Fruit fly (Drosophila melanogaster): ENCODE data around the gene CG43394.

Gene CG43394

DNA sequence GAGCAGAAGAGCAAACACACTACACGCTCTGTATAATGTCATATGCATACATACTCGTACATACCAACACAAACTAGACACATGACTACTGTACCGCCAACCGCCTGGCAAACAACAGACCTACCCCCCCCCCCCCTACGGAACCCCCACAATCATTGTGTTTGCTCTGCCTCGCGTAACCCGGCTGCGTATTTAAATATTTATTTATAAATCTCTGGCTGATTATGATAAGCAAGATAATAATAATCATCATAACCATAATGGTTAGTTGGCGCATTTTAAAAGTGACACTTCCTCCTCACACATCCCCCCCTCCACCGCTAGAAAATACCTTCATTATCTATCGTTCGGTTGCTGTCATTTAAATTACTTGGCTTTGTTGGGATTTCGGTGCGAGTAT, 48.1 kb upstream of the CG43394 start (continued):
- TF ChIP-seq CG9817 (tag; optimal IDR thresholded peaks at IDR 0.05) (peak; percentile 45), aop (GFP tag; IDR thresholded peaks at IDR 0.05) (no peak), schlank (tag; optimal IDR thresholded peaks at IDR 0.05) (peak; percentile 44), ems (GFP tag; optimal IDR thresholded peaks at IDR 0.05) (no peak), Trl (optimal IDR thresholded peaks at IDR 0.05) (no peak), Trl (GFP tag; optimal IDR thresholded peaks at IDR 0.05) (no peak), CG30020 (tag; optimal IDR thresholded peaks at IDR 0.05) (no peak), Hr78 (GFP tag; optimal IDR thresholded peaks at IDR 0.05) (peak in 1 of 2 experiments; percentile 64), Blimp-1 (GFP tag; optimal IDR thresholded peaks at IDR 0.05) (peak; percentile 43), cato (GFP tag; optimal IDR thresholded peaks at IDR 0.05; ENCODE audit: borderline replicate concordance) (no peak), CG15269 (tag; optimal IDR thresholded peaks at IDR 0.05) (peak; percentile 35), D19B (GFP tag; optimal IDR thresholded peaks at IDR 0.05) (no peak), ftz-f1 (GFP tag; optimal IDR thresholded peaks at IDR 0.05) (no peak), Ets65A (GFP tag) (no peak), disco-r (GFP tag; optimal IDR thresholded peaks at IDR 0.05) (no peak), pfk (GFP tag; optimal IDR thresholded peaks at IDR 0.05) (peak; percentile 45), BtbVII (GFP tag; optimal IDR thresholded peaks at IDR 0.05) (peak; percentile 82), CG13424 (tag; optimal IDR thresholded peaks at IDR 0.05) (peak; percentile 50), CG12942 (GFP tag; optimal IDR thresholded peaks at IDR 0.05) (no peak), gt (GFP tag; IDR thresholded peaks at IDR 0.05) (no peak), lola (GFP tag; optimal IDR thresholded peaks at IDR 0.05) (peak in 1 of 3 experiments; percentile 20), grn (GFP tag; optimal IDR thresholded peaks at IDR 0.05) (peak; percentile 64), CG13296 (GFP tag; optimal IDR thresholded peaks at IDR 0.05) (peak; percentile 82), Taf1 (GFP tag; IDR thresholded peaks at IDR 0.05) (no peak), CG12155 (GFP tag; optimal IDR thresholded peaks at IDR 0.05) (no peak), trem (tag; optimal IDR thresholded peaks at IDR 0.05) (no peak)

DNA sequence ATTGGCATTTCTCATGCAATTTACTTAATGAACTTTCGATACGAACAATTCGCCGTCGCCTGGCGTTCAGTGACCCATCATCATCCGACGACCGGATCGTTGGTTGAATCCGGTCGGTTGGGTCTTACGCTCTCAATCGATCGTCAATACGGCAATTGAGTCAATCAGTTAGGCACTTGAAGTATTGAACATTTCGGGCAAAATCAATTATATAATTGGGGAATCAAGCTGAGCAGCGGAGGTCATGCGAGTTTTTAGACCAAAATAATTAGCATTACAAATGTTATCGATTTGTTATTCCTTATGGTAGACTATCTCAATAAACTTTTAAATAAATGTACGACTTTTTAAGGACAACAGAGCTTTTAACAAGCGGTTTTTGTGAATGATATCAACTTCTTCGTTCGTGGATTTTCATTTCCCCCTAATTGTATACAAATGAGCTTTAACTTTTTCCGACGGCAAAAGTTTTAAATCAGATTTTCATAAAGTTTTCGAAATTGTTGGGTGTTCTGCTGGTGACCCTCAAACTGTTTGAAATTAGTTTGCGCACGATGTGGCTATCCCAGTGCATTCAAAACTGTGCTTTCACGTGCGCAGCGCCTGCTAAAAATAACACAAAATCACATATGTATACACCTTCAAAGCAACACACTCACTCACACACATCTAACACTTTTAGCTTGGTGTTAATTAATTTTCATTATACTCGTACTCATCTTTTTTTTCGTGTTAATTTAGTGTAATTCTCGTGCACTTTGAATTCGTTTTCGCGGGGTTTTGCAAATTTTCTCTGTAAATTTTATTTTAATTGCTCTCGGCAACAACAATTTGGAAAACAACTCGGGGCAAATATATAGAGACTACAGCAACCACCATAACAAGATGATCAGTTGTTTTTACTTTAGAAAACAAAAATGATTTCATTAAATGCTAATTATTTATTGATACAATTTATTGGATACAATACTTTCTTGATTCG, 47.3 kb upstream of the CG43394 start:
- TF ChIP-seq CG18011 (GFP tag; optimal IDR thresholded peaks at IDR 0.05) (no peak), CG14860 (GFP tag; IDR thresholded peaks at IDR 0.05; ENCODE audit: partially characterized antibody) (no peak), CG10979 (tag; optimal IDR thresholded peaks at IDR 0.05) (no peak), ash1 (GFP tag; optimal IDR thresholded peaks at IDR 0.05) (no peak), jumu (GFP tag; optimal IDR thresholded peaks at IDR 0.05) (no peak), CG12391 (tag; optimal IDR thresholded peaks at IDR 0.05) (peak; percentile 4), mirr (GFP tag; optimal IDR thresholded peaks at IDR 0.05) (no peak), CG33213 (GFP tag; optimal IDR thresholded peaks at IDR 0.05) (no peak), Blimp-1 (GFP tag; optimal IDR thresholded peaks at IDR 0.05) (no peak), CG17186 (GFP tag; optimal IDR thresholded peaks at IDR 0.05) (no peak), CG15601 (tag; optimal IDR thresholded peaks at IDR 0.05) (no peak), CG1603 (tag; optimal IDR thresholded peaks at IDR 0.05) (no peak), stc (GFP tag; IDR thresholded peaks at IDR 0.05) (0 out of 2 replicates have a peak, but pooled peaks have one; percentile 41), Med (GFP tag) (peak; percentile 39), jing (GFP tag; optimal IDR thresholded peaks at IDR 0.05) (no peak), CG17912 (GFP tag; optimal IDR thresholded peaks at IDR 0.05) (no peak), otp (GFP tag; IDR thresholded peaks at IDR 0.05) (0 out of 3 replicates have a peak, but pooled peaks have one; percentile 20), psq (GFP tag; optimal IDR thresholded peaks at IDR 0.05) (no peak), sens (GFP tag) (peak; percentile 55), CG6654 (GFP tag; optimal IDR thresholded peaks at IDR 0.05) (peak; percentile 97), CG2116 (GFP tag; optimal IDR thresholded peaks at IDR 0.05) (no peak), cwo (GFP tag; optimal IDR thresholded peaks at IDR 0.05) (peak; percentile 89), nerfin-1 (tag; optimal IDR thresholded peaks at IDR 0.05) (no peak), Six4 (GFP tag; optimal IDR thresholded peaks at IDR 0.05) (no peak)

Data from whole organism, embryonic.